Fruit fly (Drosophila melanogaster): ENCODE results near the gene ome.
A peak's percentile ranks its signal among the peaks of the same experiment; 100 is the strongest.

ome gene

DNA sequence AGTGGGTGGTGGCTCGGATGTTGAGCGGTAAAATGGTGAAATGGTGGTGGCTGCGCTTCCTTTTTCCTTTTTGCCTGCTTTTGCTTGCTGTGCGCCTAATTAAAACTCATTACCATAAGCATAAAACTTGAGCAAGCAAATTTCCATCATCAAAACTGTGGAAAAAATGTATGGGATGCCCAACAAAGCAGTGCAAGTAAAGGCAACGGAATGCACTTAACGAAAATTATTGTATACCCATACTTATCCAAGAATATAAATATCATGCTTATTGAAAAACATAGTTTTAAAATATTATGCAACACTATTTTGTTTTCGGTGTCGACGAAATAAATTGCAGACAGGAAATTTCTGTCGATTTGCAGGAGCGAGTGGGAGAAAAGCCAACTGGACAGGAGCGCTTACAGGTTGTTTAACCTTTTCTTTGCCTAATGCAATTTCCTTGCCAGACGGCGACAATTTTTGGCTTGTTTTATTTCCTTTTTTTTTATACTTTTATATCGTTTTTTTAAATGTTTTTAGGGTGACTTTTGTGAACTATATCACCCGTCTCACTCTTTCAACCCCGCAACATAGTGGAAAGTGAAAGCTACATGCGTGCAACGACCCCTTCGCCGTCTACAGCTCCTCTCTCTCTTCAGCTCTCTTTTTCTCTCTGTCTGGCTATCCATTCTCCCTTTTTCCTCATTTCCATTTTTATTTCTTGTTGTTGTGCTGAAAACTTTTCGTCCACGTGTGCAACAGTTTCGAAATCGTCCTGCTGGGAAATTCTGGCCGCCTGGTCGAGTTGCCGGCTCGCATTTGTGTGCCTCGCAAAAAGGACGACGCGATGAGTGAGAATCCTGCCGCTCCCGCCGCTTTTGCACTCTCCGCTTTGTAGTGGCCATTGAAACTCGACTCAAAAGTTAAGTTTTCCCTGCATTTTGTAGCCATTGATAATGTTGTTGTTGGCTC lies 12.4 kb upstream of the ome start (continued):
- TF ChIP-seq disco-r (GFP tag; optimal IDR thresholded peaks at IDR 0.05) = no peak
- no peak for TF ChIP-seq her (GFP tag; optimal IDR thresholded peaks at IDR 0.05)
- TF ChIP-seq BtbVII (GFP tag; optimal IDR thresholded peaks at IDR 0.05) = no peak
- no peak for TF ChIP-seq sc (optimal IDR thresholded peaks at IDR 0.05)
- TF ChIP-seq sc (GFP tag; optimal IDR thresholded peaks at IDR 0.05) = peak; percentile 3
- TF ChIP-seq sqz (GFP tag; optimal IDR thresholded peaks at IDR 0.05) = peak; percentile 61
- peak; percentile 6 for TF ChIP-seq psq (GFP tag; optimal IDR thresholded peaks at IDR 0.05)
- TF ChIP-seq bigmax (GFP tag; optimal IDR thresholded peaks at IDR 0.05) = no peak
- no peak for TF ChIP-seq lab (GFP tag; optimal IDR thresholded peaks at IDR 0.05)
- peak; percentile 19 for TF ChIP-seq gsb-n (tag; optimal IDR thresholded peaks at IDR 0.05)
- TF ChIP-seq CG17829 (tag; optimal IDR thresholded peaks at IDR 0.05) = no peak
- peak; percentile 66 for TF ChIP-seq abd-A (tag; optimal IDR thresholded peaks at IDR 0.05)
- no peak for TF ChIP-seq tna (GFP tag; IDR thresholded peaks at IDR 0.05; ENCODE audit: partially characterized antibody)
- no peak for TF ChIP-seq fd64A (GFP tag; optimal IDR thresholded peaks at IDR 0.05)
- peak; percentile 96 for TF ChIP-seq CG31224 (GFP tag; IDR thresholded peaks at IDR 0.05)
- TF ChIP-seq CG33557 (GFP tag; optimal IDR thresholded peaks at IDR 0.05) = no peak
- no peak for TF ChIP-seq repo (GFP tag; optimal IDR thresholded peaks at IDR 0.05)
- TF ChIP-seq br (optimal IDR thresholded peaks at IDR 0.05) = no peak
- TF ChIP-seq vnd (GFP tag; IDR thresholded peaks at IDR 0.05; ENCODE audit: partially characterized antibody) = no peak
- TF ChIP-seq CG10209 (GFP tag; optimal IDR thresholded peaks at IDR 0.05) = no peak
- no peak for TF ChIP-seq D19A (tag; optimal IDR thresholded peaks at IDR 0.05)
- peak; percentile 9 for TF ChIP-seq unpg (GFP tag; optimal IDR thresholded peaks at IDR 0.05)
- TF ChIP-seq CG7928 (GFP tag; optimal IDR thresholded peaks at IDR 0.05) = no peak
- TF ChIP-seq sens (GFP tag) = peak; percentile 64
- TF ChIP-seq Pdp1 (GFP tag; optimal IDR thresholded peaks at IDR 0.05) = peak in 1 of 2 experiments; percentile 37
- TF ChIP-seq jigr1 (GFP tag; IDR thresholded peaks at IDR 0.05) = no peak
- TF ChIP-seq CG4282 (GFP tag; optimal IDR thresholded peaks at IDR 0.05) = no peak
- TF ChIP-seq CG15269 (tag; optimal IDR thresholded peaks at IDR 0.05) = no peak
- TF ChIP-seq odd (GFP tag; optimal IDR thresholded peaks at IDR 0.05) = no peak
- TF ChIP-seq HmgZ (tag; optimal IDR thresholded peaks at IDR 0.05) = no peak
- no peak for TF ChIP-seq Drgx (GFP tag; IDR thresholded peaks at IDR 0.05)
- no peak for TF ChIP-seq HHEX (GFP tag; optimal IDR thresholded peaks at IDR 0.05)
- peak; percentile 12 for TF ChIP-seq CG11504 (tag; optimal IDR thresholded peaks at IDR 0.05)
- peak; percentile 38; the same call in 1 of the 2 replicates for TF ChIP-seq chm (GFP tag; IDR thresholded peaks at IDR 0.05)
- TF ChIP-seq CG31441 (GFP tag; IDR thresholded peaks at IDR 0.05) = peak; percentile 25; the same call in 1 of the 2 replicates
- no peak for TF ChIP-seq CG7786 (GFP tag; optimal IDR thresholded peaks at IDR 0.05)

DNA sequence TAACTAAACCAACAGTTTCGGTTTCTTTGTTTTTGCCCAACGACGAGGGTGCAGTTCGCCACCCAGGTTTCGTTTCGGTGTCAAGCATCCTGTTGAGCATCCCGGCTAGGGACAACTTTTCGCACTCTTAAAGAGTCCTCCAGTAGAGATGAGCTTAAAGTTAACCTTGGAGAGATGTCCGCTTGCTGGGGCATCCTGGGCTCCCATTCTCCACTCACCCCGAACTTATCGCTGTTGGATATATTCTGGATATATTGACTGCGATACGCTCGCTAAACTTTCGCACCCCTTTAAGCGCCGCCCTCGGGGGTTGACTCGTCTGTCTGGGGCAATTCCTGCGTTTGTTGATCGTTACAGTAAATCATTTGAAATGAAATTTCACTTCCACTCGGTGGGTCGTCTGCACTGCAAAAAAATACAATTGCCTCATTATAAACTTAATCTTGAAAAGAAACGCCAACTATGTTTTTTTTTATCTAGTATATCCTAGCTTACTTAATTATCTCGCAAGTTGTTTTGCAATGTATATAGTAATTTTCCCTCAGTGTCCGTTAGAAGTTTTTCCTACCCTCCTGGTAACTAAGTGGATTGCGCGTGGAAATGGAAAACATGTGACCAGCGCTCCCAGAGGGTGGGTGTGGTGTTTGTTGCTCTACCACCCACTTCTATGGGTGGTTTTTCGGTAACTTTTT lies 10.9 kb upstream of the ome start:
- TF ChIP-seq CG17912 (GFP tag; optimal IDR thresholded peaks at IDR 0.05) (no peak), tx (GFP tag; optimal IDR thresholded peaks at IDR 0.05) (peak; percentile 74), pho (GFP tag; optimal IDR thresholded peaks at IDR 0.05) (peak; percentile 69), sob (GFP tag; IDR thresholded peaks at IDR 0.05) (peak; percentile 86), CG7745 (tag; optimal IDR thresholded peaks at IDR 0.05) (peak; percentile 55), lmd (GFP tag; IDR thresholded peaks at IDR 0.05) (peak; percentile 88), CG3726 (GFP tag; IDR thresholded peaks at IDR 0.05) (peak; percentile 51; the same call in 1 of the 3 replicates), fd64A (GFP tag; optimal IDR thresholded peaks at IDR 0.05) (no peak), CG6813 (GFP tag; optimal IDR thresholded peaks at IDR 0.05) (peak; percentile 82), bigmax (GFP tag; optimal IDR thresholded peaks at IDR 0.05) (no peak), CG1602 (GFP tag; optimal IDR thresholded peaks at IDR 0.05) (peak; percentile 69), CoRest (tag; optimal IDR thresholded peaks at IDR 0.05) (peak; percentile 81), al (GFP tag; IDR thresholded peaks at IDR 0.05) (peak; percentile 62), Hr3 (GFP tag; optimal IDR thresholded peaks at IDR 0.05) (peak; percentile 76), Trl (optimal IDR thresholded peaks at IDR 0.05) (no peak), Trl (GFP tag; optimal IDR thresholded peaks at IDR 0.05) (peak; percentile 82)

Measured in whole organism, embryonic.